Fruit fly (Drosophila melanogaster): ENCODE data around the gene CG4408.
A peak's percentile ranks its signal among the peaks of the same experiment; 100 is the strongest.

Gene CG4408

DNA sequence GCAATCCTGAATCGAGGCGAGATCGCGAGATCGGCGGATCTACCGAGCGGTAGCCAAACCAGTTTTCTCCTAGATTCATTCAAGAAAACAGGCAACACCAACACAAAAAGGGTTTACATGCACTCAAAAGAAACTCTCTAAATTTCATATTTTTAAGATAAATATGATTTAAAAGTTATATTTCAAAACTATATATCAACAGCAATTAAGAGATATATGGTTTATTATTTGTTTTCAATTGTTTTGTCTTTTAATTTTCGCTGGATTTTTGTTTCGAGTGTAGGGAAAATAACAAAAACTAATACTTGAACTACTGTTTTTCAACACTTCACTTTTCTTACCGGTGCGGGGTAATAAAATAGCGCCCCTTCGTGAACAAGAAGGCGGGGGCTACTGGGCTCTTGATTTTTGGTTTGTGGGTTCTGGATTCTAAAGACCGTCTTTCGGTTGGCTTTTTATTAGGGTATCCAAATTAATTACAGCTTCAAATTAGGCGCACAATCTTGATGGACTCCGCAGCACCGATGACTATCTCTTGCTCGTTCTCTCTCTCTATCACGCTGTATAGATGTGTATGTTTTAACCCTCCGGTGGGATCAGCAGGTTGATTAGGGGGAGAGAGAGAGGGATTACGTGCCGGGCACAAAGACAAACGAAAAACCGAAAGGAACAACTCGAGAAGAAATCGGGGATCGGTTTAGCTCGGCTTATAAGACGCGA, 18.2 kb downstream of the CG4408 start:
- TF ChIP-seq NC2β (GFP tag; optimal IDR thresholded peaks at IDR 0.05): peak; percentile 12
- TF ChIP-seq Awh (GFP tag; IDR thresholded peaks at IDR 0.05): no peak
- TF ChIP-seq CG3407 (GFP tag; optimal IDR thresholded peaks at IDR 0.05): no peak
- TF ChIP-seq Jarid2 (GFP tag; optimal IDR thresholded peaks at IDR 0.05): no peak
- TF ChIP-seq HLH4C (GFP tag; IDR thresholded peaks at IDR 0.05; ENCODE audit: partially characterized antibody): no peak
- no peak for TF ChIP-seq CG31388 (GFP tag; optimal IDR thresholded peaks at IDR 0.05)
- TF ChIP-seq maf-S (GFP tag; optimal IDR thresholded peaks at IDR 0.05): no peak
- TF ChIP-seq otp (GFP tag; IDR thresholded peaks at IDR 0.05): no peak
- peak; percentile 45 for TF ChIP-seq Chrac-16 (GFP tag; optimal IDR thresholded peaks at IDR 0.05)
- no peak for TF ChIP-seq Adf1 (GFP tag; IDR thresholded peaks at IDR 0.05)
- TF ChIP-seq lov (optimal IDR thresholded peaks at IDR 0.05): no peak
- TF ChIP-seq lov (GFP tag; IDR thresholded peaks at IDR 0.05): peak; percentile 39; the same call in 1 of the 3 replicates
- TF ChIP-seq CG16815 (GFP tag; optimal IDR thresholded peaks at IDR 0.05): peak; percentile 48
- TF ChIP-seq unc-4 (GFP tag; IDR thresholded peaks at IDR 0.05; ENCODE audit: partially characterized antibody): no peak
- no peak for TF ChIP-seq CG7987 (GFP tag; optimal IDR thresholded peaks at IDR 0.05)
- no peak for TF ChIP-seq CG33213 (GFP tag; optimal IDR thresholded peaks at IDR 0.05)
- no peak for TF ChIP-seq CG2875 (GFP tag; optimal IDR thresholded peaks at IDR 0.05)
- peak; percentile 70 for TF ChIP-seq zf30C (GFP tag; optimal IDR thresholded peaks at IDR 0.05)
- peak; percentile 56 for TF ChIP-seq unpg (GFP tag; optimal IDR thresholded peaks at IDR 0.05)
- TF ChIP-seq trh (GFP tag; optimal IDR thresholded peaks at IDR 0.05): no peak
- no peak for TF ChIP-seq CG15269 (tag; optimal IDR thresholded peaks at IDR 0.05)
- TF ChIP-seq CG13775 (GFP tag; optimal IDR thresholded peaks at IDR 0.05): peak; percentile 39
- peak; percentile 25 for TF ChIP-seq CG4424 (GFP tag; optimal IDR thresholded peaks at IDR 0.05)
- TF ChIP-seq gsb-n (tag; optimal IDR thresholded peaks at IDR 0.05): peak; percentile 75
- TF ChIP-seq sc (optimal IDR thresholded peaks at IDR 0.05): no peak
- no peak for TF ChIP-seq sc (GFP tag; optimal IDR thresholded peaks at IDR 0.05)
- TF ChIP-seq gt (GFP tag; IDR thresholded peaks at IDR 0.05): no peak
- TF ChIP-seq twi (tag; optimal IDR thresholded peaks at IDR 0.05): no peak
- peak; percentile 9 for TF ChIP-seq CG10209 (GFP tag; optimal IDR thresholded peaks at IDR 0.05)
- no peak for TF ChIP-seq Hr78 (GFP tag; optimal IDR thresholded peaks at IDR 0.05)
- TF ChIP-seq chn (GFP tag; optimal IDR thresholded peaks at IDR 0.05): no peak
- TF ChIP-seq lola (GFP tag; optimal IDR thresholded peaks at IDR 0.05): peak in 1 of 3 experiments; percentile 80
- TF ChIP-seq CG11723 (GFP tag; optimal IDR thresholded peaks at IDR 0.05): no peak
- TF ChIP-seq Side (GFP tag; optimal IDR thresholded peaks at IDR 0.05): no peak
- no peak for TF ChIP-seq klu (GFP tag; IDR thresholded peaks at IDR 0.05)
- no peak for TF ChIP-seq Rx (GFP tag; IDR thresholded peaks at IDR 0.05)
- TF ChIP-seq Trl (optimal IDR thresholded peaks at IDR 0.05): peak in 1 of 2 experiments; percentile 13
- no peak for TF ChIP-seq Trl (GFP tag; optimal IDR thresholded peaks at IDR 0.05)
- TF ChIP-seq CoRest (tag; optimal IDR thresholded peaks at IDR 0.05): peak; percentile 31
- TF ChIP-seq Kr (GFP tag; optimal IDR thresholded peaks at IDR 0.05): peak; percentile 56
- TF ChIP-seq hb (GFP tag; IDR thresholded peaks at IDR 0.05; ENCODE audit: partially characterized antibody): no peak
- TF ChIP-seq prd (optimal IDR thresholded peaks at IDR 0.05): no peak
- TF ChIP-seq prd (GFP tag; IDR thresholded peaks at IDR 0.05): peak; percentile 53; the same call in 2 of the 3 replicates
- peak; percentile 44 for TF ChIP-seq CG8359 (GFP tag; optimal IDR thresholded peaks at IDR 0.05; ENCODE audit: borderline replicate concordance)
- no peak for TF ChIP-seq HLH3B (GFP tag; IDR thresholded peaks at IDR 0.05)
- no peak for TF ChIP-seq dimm (GFP tag; IDR thresholded peaks at IDR 0.05)
- TF ChIP-seq Dip2 (GFP tag; IDR thresholded peaks at IDR 0.05): no peak
- TF ChIP-seq phol (tag; optimal IDR thresholded peaks at IDR 0.05): peak; percentile 69
- TF ChIP-seq eve (GFP tag; optimal IDR thresholded peaks at IDR 0.05): no peak
- TF ChIP-seq Xrp1 (GFP tag; IDR thresholded peaks at IDR 0.05): peak; percentile 84

All from whole organism, embryonic.